Fruit fly (Drosophila melanogaster) whole organism, embryonic: ENCODE data around the gene IntS9.

Experiments used
- Abd-B ChIP-seq: fragments of 200-800 bp; sonication (Bioruptor generic); optimal IDR thresholded peaks from 2 replicates; lab custom pipeline; 2018; ENCODE audit warnings: missing biosample characterization, mild to moderate bottlenecking, missing genetic modification characterization, moderate library complexity
- Blimp-1 ChIP-seq: fragments of 200-800 bp; sonication (Bioruptor generic); optimal IDR thresholded peaks from 3 replicates; lab custom pipeline; 2018; ENCODE audit warnings: missing biosample characterization, missing genetic modification characterization, mild to moderate bottlenecking, moderate library complexity, missing genetic modification reagents
- CG10959 ChIP-seq: fragments of 200-800 bp; sonication (Bioruptor generic); IDR thresholded peaks from 2 replicates; pipeline ENCODE4 v1.3.6; 2022; ENCODE audit warnings: missing biosample characterization, missing genetic modification characterization
- CG11247 ChIP-seq: fragments of 200-800 bp; sonication (Bioruptor generic); IDR thresholded peaks from 2 replicates; pipeline ENCODE4 v1.3.6; 2022; ENCODE audit warnings: missing biosample characterization, missing genetic modification characterization
- CG11695 ChIP-seq: fragments of 200-800 bp; sonication (Bioruptor generic); IDR thresholded peaks from 3 replicates; pipeline ENCODE4 v1.3.6; 2022; ENCODE audit warnings: missing biosample characterization, missing genetic modification characterization
- CG12299 ChIP-seq: fragments of 200-800 bp; sonication (Bioruptor generic); optimal IDR thresholded peaks from 2 replicates; lab custom pipeline; 2018; ENCODE audit warnings: missing biosample characterization, mild to moderate bottlenecking, missing genetic modification characterization
- CG13424 ChIP-seq: fragments of 200-800 bp; sonication (Bioruptor generic); optimal IDR thresholded peaks from 2 replicates; lab custom pipeline; 2019; ENCODE audit warnings: missing biosample characterization, mild to moderate bottlenecking, missing genetic modification characterization, moderate library complexity
- CG15514 ChIP-seq: fragments of 200-800 bp; sonication (Bioruptor generic); optimal IDR thresholded peaks from 3 replicates; lab custom pipeline; 2017; ENCODE audit warnings: missing biosample characterization, missing genetic modification characterization, mild to moderate bottlenecking, moderate library complexity, missing genetic modification reagents
- CG16779 ChIP-seq: fragments of 200-800 bp; sonication (Bioruptor generic); IDR thresholded peaks from 2 replicates; pipeline ENCODE4 v1.3.6; 2022; ENCODE audit warnings: missing biosample characterization, missing genetic modification characterization
- CG17186 ChIP-seq: fragments of 200-800 bp; sonication (Bioruptor generic); optimal IDR thresholded peaks from 3 replicates; lab custom pipeline; 2017; ENCODE audit warnings: missing biosample characterization, missing genetic modification reagents, missing genetic modification characterization
- CG18764 ChIP-seq: fragments of 200-800 bp; sonication (Bioruptor generic); optimal IDR thresholded peaks from 3 replicates; lab custom pipeline; 2016; ENCODE audit warnings: missing biosample characterization, missing genetic modification characterization
- CG34224 ChIP-seq: fragments of 200-800 bp; sonication (Bioruptor generic); IDR thresholded peaks from 3 replicates; pipeline ENCODE4 v1.3.6; 2022; ENCODE audit warnings: missing biosample characterization, missing genetic modification characterization; ENCODE audit not compliant: partially characterized antibody
- CG3995 ChIP-seq: fragments of 200-800 bp; sonication (Bioruptor generic); optimal IDR thresholded peaks from 3 replicates; lab custom pipeline; 2016; ENCODE audit warnings: missing biosample characterization, missing genetic modification characterization
- CG4282 ChIP-seq: fragments of 200-800 bp; sonication (Bioruptor generic); optimal IDR thresholded peaks from 2 replicates; lab custom pipeline; 2016; ENCODE audit warnings: missing biosample characterization, missing genetic modification characterization
- CG7987 ChIP-seq: fragments of 200-800 bp; sonication (Bioruptor generic); optimal IDR thresholded peaks from 2 replicates; lab custom pipeline; 2018; ENCODE audit warnings: missing biosample characterization, mild to moderate bottlenecking, missing genetic modification characterization, moderate library complexity
- CG8944 ChIP-seq: fragments of 200-800 bp; sonication (Bioruptor generic); optimal IDR thresholded peaks from 3 replicates; lab custom pipeline; 2016; ENCODE audit warnings: missing biosample characterization, missing genetic modification characterization
- CG9727 ChIP-seq: fragments of 200-800 bp; sonication (Bioruptor generic); optimal IDR thresholded peaks from 3 replicates; lab custom pipeline; 2017; ENCODE audit warnings: missing biosample characterization, mild to moderate bottlenecking, missing genetic modification characterization
- CG9797 ChIP-seq: fragments of 200-800 bp; sonication (Bioruptor generic); optimal IDR thresholded peaks from 3 replicates; lab custom pipeline; 2018; ENCODE audit warnings: missing biosample characterization, mild to moderate bottlenecking, missing genetic modification characterization
- D19A ChIP-seq: fragments of 200-800 bp; optimal IDR thresholded peaks from 3 replicates; lab custom pipeline; 2019; ENCODE audit warnings: missing biosample characterization, mild to moderate bottlenecking, missing genetic modification characterization, moderate library complexity
- Dfd ChIP-seq, 2 experiments: fragments of >200 bp; optimal IDR thresholded peaks; 2 replicates each; lab custom pipeline; 2017; ENCODE audit warnings: missing biosample characterization in 2 of 2, missing genetic modification characterization in 2 of 2
- Dref ChIP-seq: fragments of 200-800 bp; sonication (Bioruptor generic); IDR thresholded peaks from 2 replicates; pipeline ENCODE4 v1.3.6; 2022; ENCODE audit warnings: missing biosample characterization, missing genetic modification characterization
- E2f2 ChIP-seq: fragments of 200-800 bp; sonication (Bioruptor generic); IDR thresholded peaks from 2 replicates; pipeline ENCODE4 v1.3.6; 2022; ENCODE audit warnings: missing biosample characterization, missing genetic modification characterization
- Ets65A ChIP-seq: fragments of 200-800 bp; sonication (Bioruptor generic); peaks from one replicate; lab custom pipeline; 2016; ENCODE audit warnings: missing biosample characterization, missing genetic modification characterization
- HLHmδ ChIP-seq: fragments of 200-800 bp; sonication (Bioruptor generic); optimal IDR thresholded peaks from 2 replicates; lab custom pipeline; 2018; ENCODE audit warnings: missing biosample characterization, mild to moderate bottlenecking, missing genetic modification characterization, moderate library complexity
- Hr3 ChIP-seq: fragments of 200-800 bp; sonication (Bioruptor generic); optimal IDR thresholded peaks from 3 replicates; lab custom pipeline; 2016; ENCODE audit warnings: missing biosample characterization, missing genetic modification characterization
- Mrtf ChIP-seq: fragments of 200-800 bp; sonication (Bioruptor generic); IDR thresholded peaks from 3 replicates; pipeline ENCODE4 v1.3.6; 2022; ENCODE audit warnings: missing biosample characterization, missing genetic modification characterization
- Opbp ChIP-seq: fragments of 200-800 bp; sonication (Bioruptor generic); IDR thresholded peaks from 3 replicates; pipeline ENCODE4 v1.3.6; 2022; ENCODE audit warnings: missing biosample characterization, missing genetic modification characterization; ENCODE audit not compliant: partially characterized antibody
- Vsx1 ChIP-seq: fragments of 200-800 bp; sonication (Bioruptor generic); optimal IDR thresholded peaks from 2 replicates; lab custom pipeline; 2017; ENCODE audit warnings: missing biosample characterization, mild to moderate bottlenecking, missing genetic modification characterization, missing genetic modification reagents
- ac ChIP-seq: fragments of 200-800 bp; sonication (Bioruptor generic); optimal IDR thresholded peaks from 3 replicates; lab custom pipeline; 2017; ENCODE audit warnings: missing biosample characterization, mild to moderate bottlenecking, missing genetic modification characterization
- amos ChIP-seq: fragments of 200-800 bp; sonication (Bioruptor generic); IDR thresholded peaks from 2 replicates; pipeline ENCODE4 v1.3.6; 2022; ENCODE audit warnings: missing biosample characterization, missing genetic modification characterization; ENCODE audit not compliant: partially characterized antibody
- cg ChIP-seq: fragments of 200-800 bp; sonication (Bioruptor generic); optimal IDR thresholded peaks from 3 replicates; lab custom pipeline; 2019; ENCODE audit warnings: missing biosample characterization, mild to moderate bottlenecking, missing genetic modification characterization, moderate library complexity
- corto ChIP-seq: fragments of 200-800 bp; sonication (Bioruptor generic); optimal IDR thresholded peaks from 2 replicates; lab custom pipeline; 2016; ENCODE audit warnings: missing biosample characterization, mild to moderate bottlenecking, missing genetic modification characterization, moderate library complexity
- croc ChIP-seq: fragments of 200-800 bp; sonication (Bioruptor generic); conservative IDR thresholded peaks from 3 replicates; pipeline ENCODE4 v1.3.6; 2022; ENCODE audit warnings: missing biosample characterization, missing genetic modification characterization
- crp ChIP-seq, 2 experiments: fragments of 200-800 bp; sonication (Bioruptor generic); optimal IDR thresholded peaks; 2 replicates in 1 of 2; 3 replicates in 1 of 2; lab custom pipeline; 2017; ENCODE audit warnings: missing biosample characterization in 2 of 2, missing genetic modification characterization in 2 of 2, mild to moderate bottlenecking in 1 of 2, moderate library complexity in 1 of 2
- dimm ChIP-seq: fragments of 200-800 bp; sonication (Bioruptor generic); IDR thresholded peaks from 2 replicates; pipeline ENCODE4 v1.3.6; 2022; ENCODE audit warnings: missing biosample characterization, missing genetic modification characterization
- esg ChIP-seq: fragments of 200-800 bp; sonication (Bioruptor generic); conservative IDR thresholded peaks from 2 replicates; pipeline ENCODE4 v1.3.6; 2022; ENCODE audit warnings: missing biosample characterization, missing genetic modification characterization
- gcm2 ChIP-seq: fragments of 200-800 bp; sonication (Bioruptor generic); optimal IDR thresholded peaks from 2 replicates; lab custom pipeline; 2016; ENCODE audit warnings: missing biosample characterization, missing genetic modification characterization
- knrl ChIP-seq: fragments of 200-800 bp; sonication (Bioruptor generic); IDR thresholded peaks from 3 replicates; pipeline ENCODE4 v1.3.6; 2022; ENCODE audit warnings: missing biosample characterization, missing genetic modification characterization; ENCODE audit not compliant: partially characterized antibody
- oc ChIP-seq: fragments of 200-800 bp; sonication (Bioruptor generic); optimal IDR thresholded peaks from 2 replicates; lab custom pipeline; 2018; ENCODE audit warnings: missing biosample characterization, mild to moderate bottlenecking, missing genetic modification characterization, moderate library complexity
- pros ChIP-seq: fragments of 200-800 bp; sonication (Bioruptor generic); optimal IDR thresholded peaks from 3 replicates; lab custom pipeline; 2019; ENCODE audit warnings: missing biosample characterization, mild to moderate bottlenecking, missing genetic modification characterization, moderate library complexity
- repo ChIP-seq: fragments of 200-800 bp; sonication (Bioruptor generic); optimal IDR thresholded peaks from 2 replicates; lab custom pipeline; 2016; ENCODE audit warnings: missing biosample characterization, missing genetic modification characterization
- row ChIP-seq: fragments of 200-800 bp; sonication (Bioruptor generic); IDR thresholded peaks from 3 replicates; pipeline ENCODE4 v1.3.6; 2022; ENCODE audit warnings: missing biosample characterization, missing genetic modification characterization
- slou ChIP-seq: fragments of 200-800 bp; sonication (Bioruptor generic); optimal IDR thresholded peaks from 3 replicates; lab custom pipeline; 2016; ENCODE audit warnings: missing biosample characterization, missing genetic modification characterization
- ssp ChIP-seq: fragments of 200-800 bp; sonication (Bioruptor generic); IDR thresholded peaks from 2 replicates; pipeline ENCODE4 v1.3.6; 2022; ENCODE audit warnings: missing biosample characterization, missing genetic modification characterization
- stwl ChIP-seq: fragments of 200-800 bp; sonication (Bioruptor generic); optimal IDR thresholded peaks from 3 replicates; lab custom pipeline; 2018; ENCODE audit warnings: missing biosample characterization, mild to moderate bottlenecking, missing genetic modification characterization, moderate library complexity
- unc-4 ChIP-seq: fragments of 200-800 bp; sonication (Bioruptor generic); IDR thresholded peaks from 2 replicates; pipeline ENCODE4 v1.3.6; 2022; ENCODE audit warnings: missing biosample characterization, missing genetic modification characterization; ENCODE audit not compliant: partially characterized antibody
- unpg ChIP-seq: fragments of 200-800 bp; sonication (Bioruptor generic); optimal IDR thresholded peaks from 3 replicates; lab custom pipeline; 2018; ENCODE audit warnings: missing biosample characterization, mild to moderate bottlenecking, missing genetic modification characterization, moderate library complexity

IntS9 gene

dm6 chr3L:16113607-16114337, 8.3 kb upstream of the IntS9 start (continued):
- TF ChIP-seq CG17186 (peak; percentile 92), Hr3 (peak; percentile 79), repo (GFP tag; lab: Kevin White, UChicago) (peak; percentile 58), crp (GFP tag; optimal IDR thresholded peaks at IDR 0.05; lab: Kevin White, UChicago) (peak in 1 of 2 experiments; percentile 32), pros (GFP tag; lab: Kevin White, UChicago) (no peak), Ets65A (peak; percentile 98), CG13424 (tag; lab: Kevin White, UChicago) (peak; percentile 84), CG9727 (GFP tag; lab: Kevin White, UChicago) (peak; percentile 89), Blimp-1 (GFP tag; lab: Kevin White, UChicago) (no peak), CG7987 (peak; percentile 86), CG16779 (GFP tag; lab: Robert Waterston, UW) (no peak), row (GFP tag; lab: Robert Waterston, UW) (peak; percentile 91), knrl (GFP tag; lab: Robert Waterston, UW) (peak; percentile 73)

DNA sequence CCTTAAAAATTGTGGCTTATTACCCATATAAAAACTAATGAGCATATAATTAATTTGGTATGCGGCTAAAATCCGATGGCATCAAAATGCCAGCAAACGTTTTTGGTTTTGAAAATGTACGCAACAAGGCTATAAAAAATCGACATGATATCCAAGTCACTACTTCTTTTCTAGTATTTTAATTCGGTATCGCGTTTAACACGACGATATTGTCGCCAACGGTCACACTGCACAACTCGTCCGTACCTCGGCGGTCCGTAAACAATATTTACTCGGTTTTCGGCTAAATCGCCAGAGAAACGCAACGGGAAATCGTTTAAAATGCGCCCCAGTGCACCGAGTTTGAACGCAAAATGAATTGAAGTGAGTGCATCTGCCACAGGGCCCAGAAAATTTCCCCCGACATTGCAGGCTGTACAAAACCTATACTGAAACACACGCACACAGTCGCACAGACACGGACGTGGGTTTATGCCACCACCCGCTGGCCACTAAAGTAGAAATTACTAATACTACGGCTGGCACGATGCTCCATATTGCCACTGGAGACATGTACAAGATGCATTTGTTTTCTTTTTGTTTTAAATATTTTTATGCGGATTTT, 7.7 kb upstream of the IntS9 start, which contains the start of gene Taf4:
TSS of gene Taf4 (plus strand) at position 210 of the 604 bp plus-strand sequence.
- TF ChIP-seq Dref (GFP tag; lab: Robert Waterston, UW) (peak; percentile 48), gcm2 (GFP tag; lab: Kevin White, UChicago) (peak; percentile 51), CG15514 (no peak), CG8944 (GFP tag; lab: Kevin White, UChicago) (no peak), Vsx1 (GFP tag; lab: Kevin White, UChicago) (no peak), HLHmδ (peak; percentile 16), stwl (tag; lab: Kevin White, UChicago) (no peak), dimm (GFP tag; lab: Robert Waterston, UW) (no peak), CG11247 (no peak), ssp (peak; percentile 57; the same call in 1 of the 2 replicates), cg (GFP tag; lab: Kevin White, UChicago) (peak; percentile 91), Dfd (GFP tag; optimal IDR thresholded peaks at IDR 0.05; lab: Kevin White, UChicago) (no peak), CG34224 (GFP tag; lab: Robert Waterston, UW) (0 out of 3 replicates have a peak, but pooled peaks have one; percentile 6), CG4282 (GFP tag; lab: Kevin White, UChicago) (no peak), unpg (GFP tag; lab: Kevin White, UChicago) (no peak), CG9797 (GFP tag; lab: Kevin White, UChicago) (peak; percentile 43), slou (GFP tag; lab: Kevin White, UChicago) (no peak), unc-4 (GFP tag; lab: Robert Waterston, UW) (no peak), CG18764 (GFP tag; lab: Kevin White, UChicago) (no peak), CG10959 (GFP tag; lab: Robert Waterston, UW) (no peak), esg (no peak), Opbp (GFP tag; lab: Robert Waterston, UW) (peak; percentile 54; the same call in 1 of the 3 replicates), Mrtf (GFP tag; lab: Robert Waterston, UW) (no peak), ac (GFP tag; lab: Kevin White, UChicago) (peak; percentile 46), corto (GFP tag; lab: Kevin White, UChicago) (no peak), Abd-B (no peak), CG12299 (tag; lab: Kevin White, UChicago) (peak; percentile 86), oc (tag; lab: Kevin White, UChicago) (no peak), amos (GFP tag; lab: Robert Waterston, UW) (peak; percentile 36; the same call in 1 of the 2 replicates), D19A (tag; lab: Kevin White, UChicago) (no peak), E2f2 (GFP tag; lab: Robert Waterston, UW) (peak; percentile 28), CG3995 (GFP tag; lab: Kevin White, UChicago) (peak; percentile 95), croc (GFP tag; lab: Robert Waterston, UW) (no peak), CG11695 (GFP tag; lab: Robert Waterston, UW) (peak; percentile 81; the same call in 2 of the 3 replicates)
